Fruit fly (Drosophila melanogaster): ENCODE data around the gene CG32199.
A peak's percentile ranks its signal among the peaks of the same experiment; 100 is the strongest.

CG32199 gene

dm6 chr3L:18640584-18641527, 29.2 kb downstream of the CG32199 start (continued):
- TF ChIP-seq Dref (GFP tag; IDR thresholded peaks at IDR 0.05): no peak; the same call in 1 of the 2 replicates
- TF ChIP-seq CG3838 (GFP tag; optimal IDR thresholded peaks at IDR 0.05): peak; percentile 74
- TF ChIP-seq slbo (GFP tag; IDR thresholded peaks at IDR 0.05): peak; percentile 99
- peak; percentile 80 for TF ChIP-seq ash1 (GFP tag; optimal IDR thresholded peaks at IDR 0.05)
- peak; percentile 88 for TF ChIP-seq CG8388 (GFP tag; optimal IDR thresholded peaks at IDR 0.05)
- peak; percentile 57 for TF ChIP-seq CG2116 (GFP tag; optimal IDR thresholded peaks at IDR 0.05)
- peak; percentile 88 for TF ChIP-seq Ssrp (tag; optimal IDR thresholded peaks at IDR 0.05)
- TF ChIP-seq shn (GFP tag; optimal IDR thresholded peaks at IDR 0.05): peak; percentile 91
- TF ChIP-seq CG11504 (tag; optimal IDR thresholded peaks at IDR 0.05): peak; percentile 93
- TF ChIP-seq lov (optimal IDR thresholded peaks at IDR 0.05): no peak
- peak; percentile 94 for TF ChIP-seq lov (GFP tag; IDR thresholded peaks at IDR 0.05)
- peak; percentile 91 for TF ChIP-seq tin (GFP tag; optimal IDR thresholded peaks at IDR 0.05)
- TF ChIP-seq az2 (GFP tag; optimal IDR thresholded peaks at IDR 0.05): peak; percentile 90
- peak; percentile 86 for TF ChIP-seq CG15514 (GFP tag; optimal IDR thresholded peaks at IDR 0.05)
- peak; percentile 72 for TF ChIP-seq jumu (GFP tag; optimal IDR thresholded peaks at IDR 0.05)
- TF ChIP-seq sc (optimal IDR thresholded peaks at IDR 0.05): no peak
- TF ChIP-seq sc (GFP tag; optimal IDR thresholded peaks at IDR 0.05): peak; percentile 63
- TF ChIP-seq dysf (GFP tag; IDR thresholded peaks at IDR 0.05): peak; percentile 98
- peak; percentile 91 for TF ChIP-seq CG9727 (GFP tag; optimal IDR thresholded peaks at IDR 0.05)
- peak; percentile 97 for TF ChIP-seq B-H1 (GFP tag; IDR thresholded peaks at IDR 0.05)
- peak; percentile 98 for TF ChIP-seq zfh1 (GFP tag; IDR thresholded peaks at IDR 0.05)
- peak; percentile 78 for TF ChIP-seq CG10462 (GFP tag; optimal IDR thresholded peaks at IDR 0.05)
- TF ChIP-seq CG13424 (tag; optimal IDR thresholded peaks at IDR 0.05): peak; percentile 96
- TF ChIP-seq CG34376 (GFP tag; optimal IDR thresholded peaks at IDR 0.05): peak; percentile 81
- no peak; the same call in 2 of the 3 replicates for TF ChIP-seq Doc3 (GFP tag; IDR thresholded peaks at IDR 0.05; ENCODE audit: partially characterized antibody)
- TF ChIP-seq tna (GFP tag; IDR thresholded peaks at IDR 0.05; ENCODE audit: partially characterized antibody): no peak
- peak; percentile 79 for TF ChIP-seq da (GFP tag; optimal IDR thresholded peaks at IDR 0.05)
- TF ChIP-seq CG7963 (GFP tag; IDR thresholded peaks at IDR 0.05; ENCODE audit: partially characterized antibody): no peak
- peak; percentile 98 for TF ChIP-seq Trl (optimal IDR thresholded peaks at IDR 0.05)
- TF ChIP-seq Trl (GFP tag; optimal IDR thresholded peaks at IDR 0.05): peak; percentile 67
- peak; percentile 93 for TF ChIP-seq CG12659 (GFP tag; optimal IDR thresholded peaks at IDR 0.05)
- TF ChIP-seq HmgZ (tag; optimal IDR thresholded peaks at IDR 0.05): peak; percentile 96
- peak; percentile 98 for TF ChIP-seq Ets65A (GFP tag)
- TF ChIP-seq CG4328 (GFP tag; optimal IDR thresholded peaks at IDR 0.05): peak; percentile 88
- no peak for TF ChIP-seq Opbp (GFP tag; IDR thresholded peaks at IDR 0.05; ENCODE audit: partially characterized antibody)
- peak; percentile 93 for TF ChIP-seq CG5953 (GFP tag; IDR thresholded peaks at IDR 0.05)
- peak; percentile 71 for TF ChIP-seq CG5180 (GFP tag; optimal IDR thresholded peaks at IDR 0.05)
- peak; percentile 96 for TF ChIP-seq Bteb2 (GFP tag; optimal IDR thresholded peaks at IDR 0.05)
- TF ChIP-seq CG12236 (GFP tag; optimal IDR thresholded peaks at IDR 0.05): peak; percentile 72
- TF ChIP-seq CG13287 (GFP tag; IDR thresholded peaks at IDR 0.05; ENCODE audit: partially characterized antibody): peak; percentile 16; the same call in 1 of the 2 replicates
- peak; percentile 85 for TF ChIP-seq CG10267 (tag; optimal IDR thresholded peaks at IDR 0.05)
- peak; percentile 79 for TF ChIP-seq Dad (GFP tag; optimal IDR thresholded peaks at IDR 0.05)
- peak; percentile 95 for TF ChIP-seq esg (GFP tag; conservative IDR thresholded peaks at IDR 0.05)
- peak; percentile 77 for TF ChIP-seq Bdp1 (GFP tag; optimal IDR thresholded peaks at IDR 0.05)
- peak; percentile 94 for TF ChIP-seq CG12744 (GFP tag; optimal IDR thresholded peaks at IDR 0.05)
- peak; percentile 89 for TF ChIP-seq CG6765 (GFP tag; optimal IDR thresholded peaks at IDR 0.05)
- no peak for TF ChIP-seq D (optimal IDR thresholded peaks at IDR 0.05)
- TF ChIP-seq D (GFP tag; optimal IDR thresholded peaks at IDR 0.05): peak; percentile 67
- TF ChIP-seq pnt (GFP tag; optimal IDR thresholded peaks at IDR 0.05): peak; percentile 75
- no peak for TF ChIP-seq h (optimal IDR thresholded peaks at IDR 0.05)

All from whole organism, embryonic.